Fruit fly (Drosophila melanogaster) whole organism, prepupa: ENCODE measurements around the gene Sema1a.

ENCODE experiments used
- Blimp-1 ChIP-seq: fragments of 200-800 bp; sonication (Bioruptor generic); optimal IDR thresholded peaks from 3 replicates; lab custom pipeline; 2017; ENCODE audit warnings: missing biosample characterization, missing genetic modification characterization, mild to moderate bottlenecking, moderate library complexity, missing genetic modification reagents
- CG10631 ChIP-seq: fragments of 200-800 bp; sonication (Bioruptor generic); optimal IDR thresholded peaks from 2 replicates; lab custom pipeline; 2016; ENCODE audit warnings: missing biosample characterization, missing genetic modification characterization
- CG11762 ChIP-seq: fragments of 200-800 bp; sonication (Bioruptor generic); optimal IDR thresholded peaks from 3 replicates; lab custom pipeline; 2016; ENCODE audit warnings: missing biosample characterization, missing genetic modification characterization; ENCODE audit not compliant: insufficient read depth
- CG1621 ChIP-seq: fragments of 200-800 bp; sonication (Bioruptor generic); optimal IDR thresholded peaks from 3 replicates; lab custom pipeline; 2018; ENCODE audit warnings: missing biosample characterization, mild to moderate bottlenecking, missing genetic modification characterization
- CG3032 ChIP-seq: fragments of 200-800 bp; optimal IDR thresholded peaks from 2 replicates; lab custom pipeline; 2019; ENCODE audit warnings: missing biosample characterization, mild to moderate bottlenecking, missing genetic modification characterization, moderate library complexity
- CG31627 ChIP-seq: fragments of 200-800 bp; sonication (Bioruptor generic); optimal IDR thresholded peaks from 3 replicates; lab custom pipeline; 2016; ENCODE audit warnings: missing biosample characterization, missing genetic modification characterization
- CG32006 ChIP-seq: fragments of 200-800 bp; sonication (Bioruptor generic); optimal IDR thresholded peaks from 3 replicates; lab custom pipeline; 2017; ENCODE audit warnings: missing biosample characterization, mild to moderate bottlenecking, missing genetic modification characterization
- CG34406 ChIP-seq: fragments of 200-800 bp; sonication (Bioruptor generic); optimal IDR thresholded peaks from 3 replicates; lab custom pipeline; 2016; ENCODE audit warnings: missing biosample characterization, missing genetic modification characterization
- CG4318 ChIP-seq: fragments of 200-800 bp; sonication (Bioruptor generic); optimal IDR thresholded peaks from 3 replicates; lab custom pipeline; 2017; ENCODE audit warnings: missing biosample characterization, mild to moderate bottlenecking, missing genetic modification characterization
- CG6163 ChIP-seq: fragments of 200-800 bp; sonication (Bioruptor generic); IDR thresholded peaks from 3 replicates; pipeline ENCODE4 v1.3.6; 2022; ENCODE audit warnings: missing biosample characterization, missing genetic modification characterization
- CG6276 ChIP-seq: fragments of 200-800 bp; sonication (Bioruptor generic); optimal IDR thresholded peaks from 2 replicates; lab custom pipeline; 2017; ENCODE audit warnings: missing biosample characterization, mild to moderate bottlenecking, missing genetic modification characterization
- CG6792 ChIP-seq: fragments of 200-800 bp; sonication (Bioruptor generic); optimal IDR thresholded peaks from 3 replicates; lab custom pipeline; 2016; ENCODE audit warnings: missing biosample characterization, missing genetic modification characterization
- CG6808 ChIP-seq: fragments of 200-800 bp; sonication (Bioruptor generic); optimal IDR thresholded peaks from 3 replicates; lab custom pipeline; 2017; ENCODE audit warnings: missing biosample characterization, missing genetic modification characterization, mild to moderate bottlenecking, moderate library complexity, missing genetic modification reagents
- CG6854 ChIP-seq: fragments of 200-800 bp; sonication (Bioruptor generic); optimal IDR thresholded peaks from 2 replicates; lab custom pipeline; 2017; ENCODE audit warnings: missing biosample characterization, mild to moderate bottlenecking, missing genetic modification characterization
- CG7368 ChIP-seq: fragments of 200-800 bp; sonication (Bioruptor generic); optimal IDR thresholded peaks from 3 replicates; lab custom pipeline; 2016; ENCODE audit warnings: missing biosample characterization, missing genetic modification characterization
- CG8632 ChIP-seq: fragments of 200-800 bp; sonication (Bioruptor generic); optimal IDR thresholded peaks from 3 replicates; lab custom pipeline; 2016; ENCODE audit warnings: missing biosample characterization, missing genetic modification characterization
- Eip78C ChIP-seq: fragments of 200-800 bp; sonication (Bioruptor generic); peaks from one replicate; lab custom pipeline; 2016; ENCODE audit warnings: missing biosample characterization, missing genetic modification characterization
- Eip93F ChIP-seq: fragments of 200-800 bp; sonication (Bioruptor generic); optimal IDR thresholded peaks from 2 replicates; lab custom pipeline; 2016; ENCODE audit warnings: missing biosample characterization, mild to moderate bottlenecking, missing genetic modification characterization
- Gug ChIP-seq: fragments of 200-800 bp; sonication (Bioruptor generic); IDR thresholded peaks from 2 replicates; pipeline ENCODE4 v1.3.6; 2022; ENCODE audit warnings: missing biosample characterization, missing genetic modification characterization
- OdsH ChIP-seq: fragments of 200-800 bp; sonication (Bioruptor generic); optimal IDR thresholded peaks from 3 replicates; lab custom pipeline; 2016; ENCODE audit warnings: missing biosample characterization, missing genetic modification characterization
- Smox ChIP-seq: fragments of 200-800 bp; sonication (Bioruptor generic); optimal IDR thresholded peaks from 3 replicates; lab custom pipeline; 2016; ENCODE audit warnings: missing biosample characterization, missing genetic modification characterization
- Sox14 ChIP-seq: fragments of 200-800 bp; sonication (Bioruptor generic); optimal IDR thresholded peaks from 3 replicates; lab custom pipeline; 2016; ENCODE audit warnings: missing biosample characterization, missing genetic modification characterization
- acj6 ChIP-seq: fragments of 200-800 bp; sonication (Bioruptor generic); optimal IDR thresholded peaks from 3 replicates; lab custom pipeline; 2016; ENCODE audit warnings: missing biosample characterization, missing genetic modification characterization
- cyc ChIP-seq: fragments of 200-800 bp; sonication (Bioruptor generic); optimal IDR thresholded peaks from 3 replicates; lab custom pipeline; 2016; ENCODE audit warnings: missing biosample characterization, missing genetic modification characterization
- dsx ChIP-seq: fragments of 200-800 bp; optimal IDR thresholded peaks from 3 replicates; lab custom pipeline; 2019; ENCODE audit warnings: missing biosample characterization, mild to moderate bottlenecking, missing genetic modification characterization, moderate library complexity; ENCODE audit not compliant: poor library complexity, severe bottlenecking
- fd59A ChIP-seq: fragments of 200-800 bp; sonication (Bioruptor generic); optimal IDR thresholded peaks from 2 replicates; lab custom pipeline; 2017; ENCODE audit warnings: missing biosample characterization, mild to moderate bottlenecking, missing genetic modification characterization, missing genetic modification reagents
- fd85E ChIP-seq: fragments of 200-800 bp; sonication (Bioruptor generic); optimal IDR thresholded peaks from 3 replicates; lab custom pipeline; 2016; ENCODE audit warnings: missing biosample characterization, missing genetic modification characterization
- lz ChIP-seq: fragments of 200-800 bp; sonication (Bioruptor generic); optimal IDR thresholded peaks from 3 replicates; lab custom pipeline; 2016; ENCODE audit warnings: missing biosample characterization, missing genetic modification characterization
- net ChIP-seq: fragments of 200-800 bp; sonication (Bioruptor generic); optimal IDR thresholded peaks from 3 replicates; lab custom pipeline; 2016; ENCODE audit warnings: missing biosample characterization, missing genetic modification characterization
- spab ChIP-seq: fragments of 200-800 bp; sonication (Bioruptor generic); optimal IDR thresholded peaks from 2 replicates; lab custom pipeline; 2017; ENCODE audit warnings: missing biosample characterization, mild to moderate bottlenecking, missing genetic modification characterization, missing genetic modification reagents
- ss ChIP-seq, 2 experiments: fragments of 200-800 bp; sonication (Bioruptor generic); optimal IDR thresholded peaks; 2 replicates in 1 of 2; 3 replicates in 1 of 2; lab custom pipeline; 2017 to 2018; ENCODE audit warnings: mild to moderate bottlenecking in 2 of 2, missing biosample characterization in 2 of 2, missing genetic modification characterization in 2 of 2, moderate library complexity in 1 of 2
- svp ChIP-seq: fragments of 200-800 bp; sonication (Bioruptor generic); peaks from one replicate; lab custom pipeline; 2016; ENCODE audit warnings: missing biosample characterization, missing genetic modification characterization

The Sema1a gene

DNA sequence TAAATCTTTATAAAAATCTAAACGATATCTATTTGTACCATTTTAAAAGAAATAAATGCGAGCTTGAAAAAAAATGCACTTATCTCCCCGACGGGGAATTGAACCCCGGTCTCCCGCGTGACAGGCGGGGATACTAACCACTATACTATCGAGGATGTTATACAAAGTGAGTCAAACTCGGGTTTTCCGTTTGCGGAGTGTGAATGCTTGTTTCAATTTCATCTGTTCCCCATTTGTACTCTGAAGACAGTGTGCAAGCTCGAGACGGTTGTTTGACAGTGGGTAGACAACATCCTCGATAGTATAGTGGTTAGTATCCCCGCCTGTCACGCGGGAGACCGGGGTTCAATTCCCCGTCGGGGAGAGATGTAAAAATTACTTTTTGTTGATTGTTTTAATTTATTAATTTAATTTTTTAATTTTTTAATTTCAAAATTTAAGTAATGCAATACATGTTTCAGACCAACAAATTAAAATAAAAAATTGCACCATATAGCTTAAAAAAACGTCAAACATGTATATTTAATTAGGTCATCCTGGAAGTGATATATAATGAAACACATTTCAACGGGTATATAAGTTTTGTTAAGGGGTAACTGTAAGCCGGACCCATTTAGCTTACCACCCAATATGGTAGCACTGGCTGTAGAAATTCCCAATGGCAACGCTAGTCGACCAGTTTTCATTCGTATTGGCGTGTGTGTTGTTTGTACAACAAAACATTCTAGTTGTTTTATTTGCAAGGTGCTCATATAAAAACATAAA, at the start of gene Sema1a (continued):
- peak; percentile 51 for TF ChIP-seq Gug (GFP tag; lab: Robert Waterston, UW)
- TF ChIP-seq dsx (GFP tag; lab: Kevin White, UChicago), result peak; percentile 0
- peak; percentile 63 for TF ChIP-seq Sox14 (GFP tag; lab: Kevin White, UChicago)
- peak; percentile 77 for TF ChIP-seq Eip78C (GFP tag; lab: Kevin White, UChicago)
- peak; percentile 72 for TF ChIP-seq CG6163
- TF ChIP-seq CG1621 (tag; lab: Kevin White, UChicago), result no peak
- TF ChIP-seq CG6276, result peak; percentile 65
- peak in 1 of 2 experiments; percentile 39 for TF ChIP-seq ss (GFP tag; optimal IDR thresholded peaks at IDR 0.05; lab: Kevin White, UChicago)
- peak; percentile 63 for TF ChIP-seq net (GFP tag; lab: Kevin White, UChicago)

DNA sequence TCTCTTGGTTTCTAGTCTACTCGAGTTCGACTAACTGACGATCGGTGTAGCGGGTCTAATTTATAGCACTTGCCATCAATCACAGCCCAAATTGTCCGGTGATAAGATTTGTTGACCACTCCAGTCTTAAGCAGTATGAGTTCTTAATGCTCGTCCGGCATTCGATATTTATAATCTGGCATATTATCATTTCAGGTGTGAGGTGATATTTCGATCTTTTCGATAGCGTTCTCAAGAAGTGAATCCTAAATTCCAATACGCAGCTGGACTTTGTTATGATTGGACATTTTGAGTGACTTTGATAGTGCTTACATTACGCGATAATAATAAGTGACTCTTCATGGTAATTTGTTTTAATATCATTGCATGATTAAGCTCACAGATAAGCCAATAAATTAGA, 45.7 kb upstream of the Sema1a start, which contains the start of gene Bace:
Gene Bace (minus strand): TSS at position 39 of the 400 bp plus-strand sequence.
- TF ChIP-seq CG31627 (no peak), CG10631 (GFP tag; lab: Kevin White, UChicago) (no peak), CG34406 (no peak), CG32006 (no peak), spab (GFP tag; lab: Kevin White, UChicago) (no peak), CG8632 (GFP tag; lab: Kevin White, UChicago) (no peak)

DNA sequence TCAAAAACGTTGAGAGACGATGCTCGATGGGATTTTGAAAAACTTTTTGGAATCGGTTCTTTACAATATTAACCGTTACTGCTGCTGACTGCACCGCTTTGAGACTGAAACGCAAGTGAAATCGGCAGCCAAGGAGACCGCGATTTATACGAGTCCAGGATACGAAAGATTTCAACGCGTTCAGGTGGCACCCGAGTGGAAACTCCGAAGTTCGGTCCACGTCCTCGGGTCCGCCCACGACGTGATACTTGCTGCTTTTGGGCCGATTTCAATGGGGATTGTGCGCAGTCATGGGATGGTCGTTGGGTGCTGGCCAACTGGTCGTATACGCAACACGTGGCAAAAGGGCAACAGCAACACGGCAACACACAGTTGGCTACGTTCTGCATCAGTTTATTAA, 35.2 kb upstream of the Sema1a start, which contains the start of gene Dh31:
Gene Dh31 (minus strand): TSS at position 117 of the 400 bp plus-strand sequence.
- TF ChIP-seq net (GFP tag; lab: Kevin White, UChicago) (no peak), CG4318 (GFP tag; lab: Kevin White, UChicago) (no peak), svp (no peak), ss (GFP tag; optimal IDR thresholded peaks at IDR 0.05; lab: Kevin White, UChicago) (no peak), CG3032 (tag; lab: Kevin White, UChicago) (no peak), CG1621 (tag; lab: Kevin White, UChicago) (no peak), CG6792 (GFP tag; lab: Kevin White, UChicago) (no peak), Smox (GFP tag; lab: Kevin White, UChicago) (no peak), dsx (GFP tag; lab: Kevin White, UChicago) (no peak)

- no peak for TF ChIP-seq OdsH (GFP tag; lab: Kevin White, UChicago)
- no peak for TF ChIP-seq Blimp-1
- no peak for TF ChIP-seq CG6854 (GFP tag; lab: Kevin White, UChicago)
- TF ChIP-seq acj6 (GFP tag; lab: Kevin White, UChicago), result no peak
- no peak for TF ChIP-seq CG7368 (GFP tag; lab: Kevin White, UChicago)
- TF ChIP-seq fd85E (GFP tag; lab: Kevin White, UChicago), result no peak
- TF ChIP-seq CG6808 (GFP tag; lab: Kevin White, UChicago), result no peak
- no peak for TF ChIP-seq lz (GFP tag; lab: Kevin White, UChicago)
- TF ChIP-seq dsx (GFP tag; lab: Kevin White, UChicago), result no peak
- no peak for TF ChIP-seq CG1621 (tag; lab: Kevin White, UChicago)
- TF ChIP-seq Eip93F, result no peak
- TF ChIP-seq cyc, result no peak
- TF ChIP-seq fd59A (GFP tag; lab: Kevin White, UChicago), result no peak
- TF ChIP-seq CG11762 (GFP tag; lab: Kevin White, UChicago), result no peak
- TF ChIP-seq CG34406, result no peak
These were observed 30.2 kb upstream of the Sema1a start, which contains the start of gene CG13096 for dm6 chr2L:8511723-8512122. CG13096 (minus strand) TSS chr2L:8511866.
